Worm (Caenorhabditis elegans) whole organism, early embryonic: ENCODE results near the gene C35D10.5.

Experiments
- aly-1 ChIP-seq: sonication (generic microtip); optimal IDR thresholded peaks from 2 replicates; lab custom pipeline; 2016; ENCODE audit warnings: missing genetic modification characterization, missing compliant biosample characterization
- ama-1 ChIP-seq: fragments of 150-350 bp; optimal IDR thresholded peaks from 2 replicates; lab custom pipeline; 2014
- ceh-13 ChIP-seq: fragments of 200-800 bp; sonication (Bioruptor generic); optimal IDR thresholded peaks from 2 replicates; lab custom pipeline; 2018; ENCODE audit warnings: mild to moderate bottlenecking, missing genetic modification characterization, missing compliant biosample characterization
- ets-7 ChIP-seq: sonication (generic microtip); optimal IDR thresholded peaks from 2 replicates; lab custom pipeline; 2016; ENCODE audit warnings: missing genotype, missing genetic modification characterization, missing compliant biosample characterization
- hmg-4 ChIP-seq: fragments of 200-800 bp; sonication (Bioruptor generic); optimal IDR thresholded peaks from 2 replicates; lab custom pipeline; 2018; ENCODE audit warnings: mild to moderate bottlenecking, missing genetic modification characterization, missing compliant biosample characterization
- hnd-1 ChIP-seq: sonication (generic microtip); optimal IDR thresholded peaks from 2 replicates; lab custom pipeline; 2016; ENCODE audit warnings: missing genetic modification characterization, missing compliant biosample characterization
- pes-1 ChIP-seq: fragments of 200-800 bp; sonication (Bioruptor generic); IDR thresholded peaks from 2 replicates; pipeline ENCODE4 v1.3.6; 2022; ENCODE audit warnings: missing genetic modification reagents, missing genetic modification characterization, missing compliant biosample characterization
- sea-1 ChIP-seq: fragments of 200-800 bp; sonication (Bioruptor generic); conservative IDR thresholded peaks from 2 replicates; pipeline ENCODE4 v1.3.6; 2022; ENCODE audit warnings: missing genetic modification characterization, missing compliant biosample characterization

DNA sequence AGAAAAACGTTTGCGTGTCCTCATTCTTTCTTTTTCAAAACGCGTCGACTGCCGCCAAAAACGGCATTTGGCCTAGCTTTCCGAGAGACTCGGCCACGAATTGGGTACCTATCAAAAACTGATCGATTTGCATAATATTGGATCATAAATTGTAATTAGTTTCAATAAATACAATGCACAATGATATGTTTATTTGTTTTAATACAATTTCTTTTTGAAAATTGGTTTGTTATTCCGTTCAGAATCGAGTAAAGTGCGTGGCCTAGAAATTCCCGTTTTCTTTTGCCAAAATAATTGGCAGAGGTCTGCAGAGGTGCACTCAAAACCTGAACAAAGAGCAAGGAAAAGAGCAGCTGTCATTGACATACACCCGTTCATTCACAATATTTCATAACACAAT is 43.3 kb downstream of the C35D10.5 start, which contains the start of gene F26F4.8:
- TF ChIP-seq hmg-4 (GFP tag; lab: Kevin White, UChicago), result peak; percentile 25
- 0 out of 2 replicates have a peak, but pooled peaks have one; percentile 40 for TF ChIP-seq pes-1 (GFP tag; lab: Robert Waterston, UW)
- TF ChIP-seq hnd-1 (tag; lab: Kevin White, UChicago), result no peak
- peak; percentile 41 for TF ChIP-seq ets-7 (tag; lab: Kevin White, UChicago)
- TF ChIP-seq aly-1 (tag; lab: Kevin White, UChicago), result no peak
- peak; percentile 18 for TF ChIP-seq ceh-13
- no peak for TF ChIP-seq sea-1 (GFP tag; lab: Robert Waterston, UW)
- no peak for TF ChIP-seq ama-1 (lab: Kevin White, UChicago)
